Worm (Caenorhabditis elegans): ENCODE results near the gene Y53F4B.10.

- TF ChIP-seq pros-1 (tag; optimal IDR thresholded peaks at IDR 0.05) (no peak), nhr-11 (tag; optimal IDR thresholded peaks at IDR 0.05) (no peak), hlh-30 (tag; optimal IDR thresholded peaks at IDR 0.05; ENCODE audit: insufficient read depth) (no peak), K09A11.1 (tag; optimal IDR thresholded peaks at IDR 0.05; ENCODE audit: insufficient read depth) (no peak), zip-5 (tag; optimal IDR thresholded peaks at IDR 0.05) (no peak)
These were observed 12.4 kb upstream of the Y53F4B.10 start for ce11 chrII:15015669-15016068.
